Fruit fly (Drosophila melanogaster) whole organism, prepupa: ENCODE data around the gene Rala.

Experiments used
- Blimp-1 ChIP-seq: fragments of 200-800 bp; sonication (Bioruptor generic); optimal IDR thresholded peaks from 3 replicates; lab custom pipeline; 2017; ENCODE audit warnings: missing biosample characterization, missing genetic modification characterization, mild to moderate bottlenecking, moderate library complexity, missing genetic modification reagents
- CG10631 ChIP-seq: fragments of 200-800 bp; sonication (Bioruptor generic); optimal IDR thresholded peaks from 2 replicates; lab custom pipeline; 2016; ENCODE audit warnings: missing biosample characterization, missing genetic modification characterization
- CG10669 ChIP-seq: fragments of 200-800 bp; sonication (Bioruptor generic); optimal IDR thresholded peaks from 3 replicates; lab custom pipeline; 2018; ENCODE audit warnings: missing biosample characterization, mild to moderate bottlenecking, missing genetic modification characterization, moderate library complexity
- CG11294 ChIP-seq: fragments of 200-800 bp; sonication (Bioruptor generic); IDR thresholded peaks from 2 replicates; pipeline ENCODE4 v1.3.6; 2022; ENCODE audit warnings: missing biosample characterization, missing genetic modification characterization
- CG11762 ChIP-seq: fragments of 200-800 bp; sonication (Bioruptor generic); optimal IDR thresholded peaks from 3 replicates; lab custom pipeline; 2016; ENCODE audit warnings: missing biosample characterization, missing genetic modification characterization; ENCODE audit not compliant: insufficient read depth
- CG1621 ChIP-seq: fragments of 200-800 bp; sonication (Bioruptor generic); optimal IDR thresholded peaks from 3 replicates; lab custom pipeline; 2018; ENCODE audit warnings: missing biosample characterization, mild to moderate bottlenecking, missing genetic modification characterization
- CG16779 ChIP-seq: fragments of 200-800 bp; sonication (Bioruptor generic); optimal IDR thresholded peaks from 3 replicates; lab custom pipeline; 2017; ENCODE audit warnings: missing biosample characterization, mild to moderate bottlenecking, missing genetic modification characterization
- CG3032 ChIP-seq: fragments of 200-800 bp; optimal IDR thresholded peaks from 2 replicates; lab custom pipeline; 2019; ENCODE audit warnings: missing biosample characterization, mild to moderate bottlenecking, missing genetic modification characterization, moderate library complexity
- CG31627 ChIP-seq: fragments of 200-800 bp; sonication (Bioruptor generic); optimal IDR thresholded peaks from 3 replicates; lab custom pipeline; 2016; ENCODE audit warnings: missing biosample characterization, missing genetic modification characterization
- CG32006 ChIP-seq: fragments of 200-800 bp; sonication (Bioruptor generic); optimal IDR thresholded peaks from 3 replicates; lab custom pipeline; 2017; ENCODE audit warnings: missing biosample characterization, mild to moderate bottlenecking, missing genetic modification characterization
- CG3919 ChIP-seq: fragments of 200-800 bp; sonication (Bioruptor generic); optimal IDR thresholded peaks from 3 replicates; lab custom pipeline; 2016; ENCODE audit warnings: missing biosample characterization, missing genetic modification characterization
- CG4318 ChIP-seq: fragments of 200-800 bp; sonication (Bioruptor generic); optimal IDR thresholded peaks from 3 replicates; lab custom pipeline; 2017; ENCODE audit warnings: missing biosample characterization, mild to moderate bottlenecking, missing genetic modification characterization
- CG6163 ChIP-seq: fragments of 200-800 bp; sonication (Bioruptor generic); IDR thresholded peaks from 3 replicates; pipeline ENCODE4 v1.3.6; 2022; ENCODE audit warnings: missing biosample characterization, missing genetic modification characterization
- CG6276 ChIP-seq: fragments of 200-800 bp; sonication (Bioruptor generic); optimal IDR thresholded peaks from 2 replicates; lab custom pipeline; 2017; ENCODE audit warnings: missing biosample characterization, mild to moderate bottlenecking, missing genetic modification characterization
- CG6792 ChIP-seq: fragments of 200-800 bp; sonication (Bioruptor generic); optimal IDR thresholded peaks from 3 replicates; lab custom pipeline; 2016; ENCODE audit warnings: missing biosample characterization, missing genetic modification characterization
- CG6808 ChIP-seq: fragments of 200-800 bp; sonication (Bioruptor generic); optimal IDR thresholded peaks from 3 replicates; lab custom pipeline; 2017; ENCODE audit warnings: missing biosample characterization, missing genetic modification characterization, mild to moderate bottlenecking, moderate library complexity, missing genetic modification reagents
- CG6854 ChIP-seq: fragments of 200-800 bp; sonication (Bioruptor generic); optimal IDR thresholded peaks from 2 replicates; lab custom pipeline; 2017; ENCODE audit warnings: missing biosample characterization, mild to moderate bottlenecking, missing genetic modification characterization
- CG8119 ChIP-seq: fragments of 200-800 bp; sonication (Bioruptor generic); IDR thresholded peaks from 3 replicates; pipeline ENCODE4 v1.3.6; 2022; ENCODE audit warnings: missing biosample characterization, missing genetic modification characterization
- CG8632 ChIP-seq: fragments of 200-800 bp; sonication (Bioruptor generic); optimal IDR thresholded peaks from 3 replicates; lab custom pipeline; 2016; ENCODE audit warnings: missing biosample characterization, missing genetic modification characterization
- CG9139 ChIP-seq: fragments of 200-800 bp; sonication (Bioruptor generic); optimal IDR thresholded peaks from 3 replicates; lab custom pipeline; 2017; ENCODE audit warnings: missing biosample characterization, mild to moderate bottlenecking, missing genetic modification characterization
- Eip75B ChIP-seq: fragments of 200-800 bp; sonication (Bioruptor generic); optimal IDR thresholded peaks from 3 replicates; lab custom pipeline; 2016; ENCODE audit warnings: missing biosample characterization, missing genetic modification characterization
- Eip78C ChIP-seq: fragments of 200-800 bp; sonication (Bioruptor generic); peaks from one replicate; lab custom pipeline; 2016; ENCODE audit warnings: missing biosample characterization, missing genetic modification characterization
- Eip93F ChIP-seq: fragments of 200-800 bp; sonication (Bioruptor generic); optimal IDR thresholded peaks from 2 replicates; lab custom pipeline; 2016; ENCODE audit warnings: missing biosample characterization, mild to moderate bottlenecking, missing genetic modification characterization
- Ets21C ChIP-seq: fragments of 200-800 bp; sonication (Bioruptor generic); optimal IDR thresholded peaks from 3 replicates; lab custom pipeline; 2016; ENCODE audit warnings: missing biosample characterization, missing genetic modification characterization
- Gug ChIP-seq: fragments of 200-800 bp; sonication (Bioruptor generic); IDR thresholded peaks from 2 replicates; pipeline ENCODE4 v1.3.6; 2022; ENCODE audit warnings: missing biosample characterization, missing genetic modification characterization
- Hr38 ChIP-seq: sonication (Bioruptor generic); optimal IDR thresholded peaks from 2 replicates; lab custom pipeline; 2016; ENCODE audit warnings: missing biosample characterization, missing genetic modification characterization
- Hr39 ChIP-seq: fragments of 200-800 bp; sonication (Bioruptor generic); optimal IDR thresholded peaks from 2 replicates; lab custom pipeline; 2016; ENCODE audit warnings: missing biosample characterization, missing genetic modification characterization
- Hr4 ChIP-seq: fragments of 200-800 bp; sonication (Bioruptor generic); optimal IDR thresholded peaks from 3 replicates; lab custom pipeline; 2016; ENCODE audit warnings: missing biosample characterization, missing genetic modification characterization
- Met ChIP-seq: fragments of 200-800 bp; sonication (Bioruptor generic); optimal IDR thresholded peaks from 3 replicates; lab custom pipeline; 2016; ENCODE audit warnings: missing biosample characterization, missing genetic modification characterization
- Smox ChIP-seq: fragments of 200-800 bp; sonication (Bioruptor generic); optimal IDR thresholded peaks from 3 replicates; lab custom pipeline; 2016; ENCODE audit warnings: missing biosample characterization, missing genetic modification characterization
- Sox102F ChIP-seq: fragments of 200-800 bp; sonication (Bioruptor generic); optimal IDR thresholded peaks from 2 replicates; lab custom pipeline; 2016; ENCODE audit warnings: missing biosample characterization, mild to moderate bottlenecking, missing genetic modification characterization
- Sox14 ChIP-seq: fragments of 200-800 bp; sonication (Bioruptor generic); optimal IDR thresholded peaks from 3 replicates; lab custom pipeline; 2016; ENCODE audit warnings: missing biosample characterization, missing genetic modification characterization
- Sox15 ChIP-seq: fragments of 200-800 bp; sonication (Bioruptor generic); optimal IDR thresholded peaks from 3 replicates; lab custom pipeline; 2016; ENCODE audit warnings: missing biosample characterization, missing genetic modification characterization
- achi ChIP-seq: fragments of 200-800 bp; sonication (Bioruptor generic); optimal IDR thresholded peaks from 3 replicates; lab custom pipeline; 2016; ENCODE audit warnings: missing biosample characterization, missing genetic modification characterization
- acj6 ChIP-seq: fragments of 200-800 bp; sonication (Bioruptor generic); optimal IDR thresholded peaks from 3 replicates; lab custom pipeline; 2016; ENCODE audit warnings: missing biosample characterization, missing genetic modification characterization
- cyc ChIP-seq: fragments of 200-800 bp; sonication (Bioruptor generic); optimal IDR thresholded peaks from 3 replicates; lab custom pipeline; 2016; ENCODE audit warnings: missing biosample characterization, missing genetic modification characterization
- dac ChIP-seq: fragments of 200-800 bp; sonication (Bioruptor generic); optimal IDR thresholded peaks from 2 replicates; lab custom pipeline; 2017; ENCODE audit warnings: missing biosample characterization, mild to moderate bottlenecking, missing genetic modification characterization
- dsx ChIP-seq: fragments of 200-800 bp; optimal IDR thresholded peaks from 3 replicates; lab custom pipeline; 2019; ENCODE audit warnings: missing biosample characterization, mild to moderate bottlenecking, missing genetic modification characterization, moderate library complexity; ENCODE audit not compliant: poor library complexity, severe bottlenecking
- eg ChIP-seq: fragments of 200-800 bp; sonication (Bioruptor generic); IDR thresholded peaks from 3 replicates; pipeline ENCODE4 v1.3.6; 2022; ENCODE audit warnings: missing biosample characterization, missing genetic modification characterization
- esn ChIP-seq: fragments of 200-800 bp; sonication (Bioruptor generic); optimal IDR thresholded peaks from 2 replicates; lab custom pipeline; 2016; ENCODE audit warnings: missing biosample characterization, mild to moderate bottlenecking, missing genetic modification characterization, moderate library complexity
- fd59A ChIP-seq: fragments of 200-800 bp; sonication (Bioruptor generic); optimal IDR thresholded peaks from 2 replicates; lab custom pipeline; 2017; ENCODE audit warnings: missing biosample characterization, mild to moderate bottlenecking, missing genetic modification characterization, missing genetic modification reagents
- fd85E ChIP-seq: fragments of 200-800 bp; sonication (Bioruptor generic); optimal IDR thresholded peaks from 3 replicates; lab custom pipeline; 2016; ENCODE audit warnings: missing biosample characterization, missing genetic modification characterization
- fkh ChIP-seq: fragments of 200-800 bp; sonication (Bioruptor generic); optimal IDR thresholded peaks from 3 replicates; lab custom pipeline; 2017; ENCODE audit warnings: missing biosample characterization, mild to moderate bottlenecking, missing genetic modification characterization, moderate library complexity
- lz ChIP-seq: fragments of 200-800 bp; sonication (Bioruptor generic); optimal IDR thresholded peaks from 3 replicates; lab custom pipeline; 2016; ENCODE audit warnings: missing biosample characterization, missing genetic modification characterization
- net ChIP-seq: fragments of 200-800 bp; sonication (Bioruptor generic); optimal IDR thresholded peaks from 3 replicates; lab custom pipeline; 2016; ENCODE audit warnings: missing biosample characterization, missing genetic modification characterization
- pdm3 ChIP-seq: fragments of 200-800 bp; sonication (Bioruptor generic); optimal IDR thresholded peaks from 3 replicates; lab custom pipeline; 2016; ENCODE audit warnings: missing biosample characterization, missing genetic modification characterization
- salr ChIP-seq, 2 experiments: fragments of 200-800 bp; sonication (Bioruptor generic); optimal IDR thresholded peaks; 3 replicates each; lab custom pipeline; 2016 to 2018; ENCODE audit warnings: missing biosample characterization in 2 of 2, missing genetic modification characterization in 2 of 2, mild to moderate bottlenecking in 1 of 2
- spab ChIP-seq: fragments of 200-800 bp; sonication (Bioruptor generic); optimal IDR thresholded peaks from 2 replicates; lab custom pipeline; 2017; ENCODE audit warnings: missing biosample characterization, mild to moderate bottlenecking, missing genetic modification characterization, missing genetic modification reagents
- svp ChIP-seq: fragments of 200-800 bp; sonication (Bioruptor generic); peaks from one replicate; lab custom pipeline; 2016; ENCODE audit warnings: missing biosample characterization, missing genetic modification characterization
- topi ChIP-seq: fragments of 200-800 bp; sonication (Bioruptor generic); optimal IDR thresholded peaks from 3 replicates; lab custom pipeline; 2016; ENCODE audit warnings: missing biosample characterization, missing genetic modification characterization
- vri ChIP-seq: fragments of 200-800 bp; sonication (Bioruptor generic); optimal IDR thresholded peaks from 3 replicates; lab custom pipeline; 2016; ENCODE audit warnings: missing biosample characterization, mild to moderate bottlenecking, missing genetic modification characterization

Gene Rala

DNA sequence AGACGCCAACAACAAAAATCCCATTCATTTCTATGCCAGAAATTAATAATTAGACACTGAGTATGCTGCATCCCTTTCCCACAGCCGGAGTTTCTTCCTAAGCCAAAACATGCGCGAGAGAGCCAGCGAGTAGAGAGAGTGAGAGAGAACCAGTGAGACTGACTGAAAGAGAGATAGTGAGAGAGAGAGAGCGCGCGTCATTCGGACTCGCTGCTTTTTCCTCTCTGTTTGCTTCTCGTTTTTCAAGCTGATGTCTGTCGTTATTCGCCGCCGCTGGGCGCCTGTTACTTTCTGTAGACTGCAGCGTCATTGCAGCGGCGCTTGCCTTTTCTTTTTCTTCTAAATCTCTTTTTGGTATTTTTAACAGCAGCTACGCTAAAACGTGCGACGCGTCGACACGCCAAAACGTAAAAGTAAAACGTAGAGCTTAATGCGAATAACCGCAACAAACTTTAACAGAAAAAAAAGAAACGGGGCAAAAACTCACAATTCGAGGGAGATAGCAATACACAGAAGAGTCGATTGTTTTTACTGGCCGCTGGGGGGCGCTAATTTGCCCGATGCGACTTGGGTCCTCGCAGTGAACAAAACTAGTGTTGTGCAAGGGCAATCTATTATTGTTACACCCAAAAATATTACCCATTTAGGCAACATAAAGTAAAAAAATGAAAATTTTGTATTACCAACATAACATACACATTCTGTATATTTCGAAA is 21.4 kb upstream of the Rala start:
- TF ChIP-seq Hr4 (GFP tag; lab: Kevin White, UChicago), result no peak
- peak; percentile 71 for TF ChIP-seq svp (GFP tag; lab: Kevin White, UChicago)
- TF ChIP-seq fd59A, result peak; percentile 29
- no peak for TF ChIP-seq Smox (GFP tag; lab: Kevin White, UChicago)
- no peak for TF ChIP-seq Hr38 (GFP tag; lab: Kevin White, UChicago)
- peak; percentile 62 for TF ChIP-seq CG9139 (GFP tag; lab: Kevin White, UChicago)
- peak; percentile 70 for TF ChIP-seq CG6854 (GFP tag; lab: Kevin White, UChicago)
- peak; percentile 55 for TF ChIP-seq Eip78C (GFP tag; lab: Kevin White, UChicago)
- peak; percentile 54 for TF ChIP-seq CG3032 (tag; lab: Kevin White, UChicago)
- TF ChIP-seq dac (GFP tag; lab: Kevin White, UChicago), result peak; percentile 43
- TF ChIP-seq achi (GFP tag; lab: Kevin White, UChicago), result no peak
- TF ChIP-seq CG32006 (GFP tag; lab: Kevin White, UChicago), result peak; percentile 29
- TF ChIP-seq Eip75B (GFP tag; lab: Kevin White, UChicago), result peak; percentile 36
- TF ChIP-seq CG8119 (GFP tag; lab: Robert Waterston, UW), result peak; percentile 56; the same call in 2 of the 3 replicates
- TF ChIP-seq net (GFP tag; lab: Kevin White, UChicago), result peak; percentile 44
- TF ChIP-seq CG3919 (GFP tag; lab: Kevin White, UChicago), result peak; percentile 31
- peak; percentile 86 for TF ChIP-seq fkh (GFP tag; lab: Kevin White, UChicago)
- TF ChIP-seq CG10669 (GFP tag; lab: Kevin White, UChicago), result peak; percentile 34
- TF ChIP-seq eg, result peak; percentile 68
- TF ChIP-seq CG11762, result no peak
- TF ChIP-seq vri (GFP tag; lab: Kevin White, UChicago), result no peak
- no peak for TF ChIP-seq fd85E (GFP tag; lab: Kevin White, UChicago)
- TF ChIP-seq pdm3 (GFP tag; lab: Kevin White, UChicago), result peak; percentile 30
- peak; percentile 9 for TF ChIP-seq Sox14 (GFP tag; lab: Kevin White, UChicago)
- TF ChIP-seq Sox102F (GFP tag; lab: Kevin White, UChicago), result no peak
- no peak for TF ChIP-seq Sox15
- TF ChIP-seq CG6276 (GFP tag; lab: Kevin White, UChicago), result peak; percentile 51
- no peak for TF ChIP-seq acj6 (GFP tag; lab: Kevin White, UChicago)
- peak; percentile 14 for TF ChIP-seq CG4318 (GFP tag; lab: Kevin White, UChicago)
- no peak for TF ChIP-seq Blimp-1 (GFP tag; lab: Kevin White, UChicago)
- peak; percentile 5 for TF ChIP-seq topi (GFP tag; lab: Kevin White, UChicago)
- TF ChIP-seq Met (GFP tag; lab: Kevin White, UChicago), result no peak
- TF ChIP-seq CG31627 (GFP tag; lab: Kevin White, UChicago), result peak; percentile 9
- TF ChIP-seq dsx (GFP tag; lab: Kevin White, UChicago), result peak; percentile 79
- 0 out of 2 replicates have a peak, but pooled peaks have one; percentile 32 for TF ChIP-seq Gug (GFP tag; lab: Robert Waterston, UW)
- peak; percentile 33 for TF ChIP-seq cyc (GFP tag; lab: Kevin White, UChicago)
- peak; percentile 77; the same call in 2 of the 3 replicates for TF ChIP-seq CG6163 (GFP tag; lab: Robert Waterston, UW)
- no peak for TF ChIP-seq lz (GFP tag; lab: Kevin White, UChicago)
- peak; percentile 30 for TF ChIP-seq CG10631 (GFP tag; lab: Kevin White, UChicago)
- peak; percentile 55 for TF ChIP-seq Eip93F (GFP tag; lab: Kevin White, UChicago)
- TF ChIP-seq CG6808 (GFP tag; lab: Kevin White, UChicago), result peak; percentile 76
- no peak for TF ChIP-seq CG8632 (GFP tag; lab: Kevin White, UChicago)
- peak; percentile 40 for TF ChIP-seq CG16779 (tag; lab: Kevin White, UChicago)
- TF ChIP-seq esn, result peak; percentile 4
- TF ChIP-seq salr (GFP tag; optimal IDR thresholded peaks at IDR 0.05; lab: Kevin White, UChicago), result peak in 1 of 2 experiments; percentile 55
- no peak for TF ChIP-seq CG11294
- no peak for TF ChIP-seq CG6792
- TF ChIP-seq spab (GFP tag; lab: Kevin White, UChicago), result peak; percentile 35
- no peak for TF ChIP-seq Ets21C
- TF ChIP-seq Hr39 (GFP tag; lab: Kevin White, UChicago), result peak; percentile 16
- peak; percentile 74 for TF ChIP-seq CG1621 (tag; lab: Kevin White, UChicago)
